Worm (Caenorhabditis elegans) whole organism, L1 larva: ENCODE data around the gene smk-1.

Source experiments
- C04F5.9 ChIP-seq: sonication (generic microtip); optimal IDR thresholded peaks from 2 replicates; lab custom pipeline; 2016; ENCODE audit warnings: missing genetic modification characterization, missing compliant biosample characterization
- C16A3.4 ChIP-seq: fragments of 150-350 bp; optimal IDR thresholded peaks from 2 replicates; lab custom pipeline; 2014; ENCODE audit warnings: missing biosample characterization, missing genetic modification characterization
- Y116A8C.19 ChIP-seq: sonication (generic microtip); optimal IDR thresholded peaks from 2 replicates; lab custom pipeline; 2016; ENCODE audit warnings: missing compliant biosample characterization, missing genetic modification characterization, borderline replicate concordance
- aha-1 ChIP-seq: fragments of 150-350 bp; optimal IDR thresholded peaks from 2 replicates; lab custom pipeline; 2014; ENCODE audit warnings: missing biosample characterization, missing genetic modification characterization
- ceh-63 ChIP-seq: fragments of 200-800 bp; sonication (Bioruptor generic); optimal IDR thresholded peaks from 2 replicates; lab custom pipeline; 2018; ENCODE audit warnings: mild to moderate bottlenecking, missing genetic modification characterization, missing compliant biosample characterization
- ceh-8 ChIP-seq: fragments of 200-800 bp; sonication (Bioruptor generic); optimal IDR thresholded peaks from 2 replicates; lab custom pipeline; 2018; ENCODE audit warnings: mild to moderate bottlenecking, missing genetic modification characterization, moderate library complexity, missing compliant biosample characterization
- ces-1 ChIP-seq: fragments of 150-350 bp; optimal IDR thresholded peaks from 2 replicates; lab custom pipeline; 2014; ENCODE audit warnings: missing biosample characterization, missing genetic modification reagents, missing genetic modification characterization
- dpl-1 ChIP-seq, 3 experiments: fragments of 150-350 bp in 2 of 3; sonication (generic microtip) in 1 of 3; optimal IDR thresholded peaks; 2 replicates each; lab custom pipeline; 2014 to 2017; ENCODE audit warnings: missing biosample characterization in 3 of 3, missing genetic modification characterization in 3 of 3, missing genetic modification reagents in 3 of 3
- efl-3 ChIP-seq: fragments of 200-800 bp; sonication (Bioruptor generic); optimal IDR thresholded peaks from 2 replicates; lab custom pipeline; 2018; ENCODE audit warnings: mild to moderate bottlenecking, missing genetic modification characterization, missing compliant biosample characterization
- egl-13 ChIP-seq: sonication (generic microtip); optimal IDR thresholded peaks from 2 replicates; lab custom pipeline; 2016; ENCODE audit warnings: missing genotype, missing genetic modification reagents, missing genetic modification characterization, missing compliant biosample characterization
- egl-27 ChIP-seq, 2 experiments: fragments of 150-350 bp in 1 of 2; sonication (generic microtip); optimal IDR thresholded peaks; 3 replicates each; lab custom pipeline; 2017 to 2018; ENCODE audit warnings: missing biosample characterization in 2 of 2, missing genetic modification characterization in 2 of 2, missing genetic modification reagents in 2 of 2
- ets-5 ChIP-seq: fragments of 200-800 bp; sonication (Bioruptor generic); IDR thresholded peaks from 2 replicates; pipeline ENCODE4 v1.3.6; 2022; ENCODE audit warnings: missing genetic modification characterization, missing compliant biosample characterization
- fos-1 ChIP-seq: fragments of 150-350 bp; optimal IDR thresholded peaks from 2 replicates; lab custom pipeline; 2014; ENCODE audit warnings: missing biosample characterization, missing genetic modification characterization
- jun-1 ChIP-seq: fragments of 150-350 bp; optimal IDR thresholded peaks from 2 replicates; lab custom pipeline; 2014; ENCODE audit warnings: missing biosample characterization, missing genetic modification reagents, missing genetic modification characterization
- lin-13 ChIP-seq: fragments of 150-350 bp; optimal IDR thresholded peaks from 2 replicates; lab custom pipeline; 2014; ENCODE audit warnings: missing biosample characterization, missing genetic modification reagents, missing genetic modification characterization
- lin-15B ChIP-seq: fragments of 150-350 bp; sonication (generic microtip); optimal IDR thresholded peaks from 3 replicates; lab custom pipeline; 2014; ENCODE audit warnings: missing biosample characterization, missing genetic modification characterization
- lir-3 ChIP-seq: sonication (generic microtip); optimal IDR thresholded peaks from 2 replicates; lab custom pipeline; 2016; ENCODE audit warnings: mild to moderate bottlenecking, missing genetic modification characterization, moderate library complexity, missing compliant biosample characterization; ENCODE audit not compliant: poor library complexity
- mdl-1 ChIP-seq, 2 experiments: fragments of 150-350 bp; optimal IDR thresholded peaks; 2 replicates each; lab custom pipeline; 2014 to 2017; ENCODE audit warnings: missing biosample characterization in 2 of 2, missing genetic modification characterization in 2 of 2, inconsistent platforms in 1 of 2
- mef-2 ChIP-seq: fragments of 150-350 bp; optimal IDR thresholded peaks from 2 replicates; lab custom pipeline; 2014; ENCODE audit warnings: missing biosample characterization, missing genetic modification characterization
- nhr-20 ChIP-seq: sonication (generic microtip); optimal IDR thresholded peaks from 2 replicates; lab custom pipeline; 2016; ENCODE audit warnings: mild to moderate bottlenecking, missing genetic modification characterization, missing compliant biosample characterization
- nhr-71 ChIP-seq: sonication (generic microtip); optimal IDR thresholded peaks from 2 replicates; lab custom pipeline; 2016; ENCODE audit warnings: mild to moderate bottlenecking, missing genetic modification characterization, moderate library complexity, missing compliant biosample characterization
- nhr-77 ChIP-seq: fragments of 150-350 bp; optimal IDR thresholded peaks from 2 replicates; lab custom pipeline; 2014; ENCODE audit warnings: missing biosample characterization, missing genetic modification characterization
- nhr-85 ChIP-seq: sonication (generic microtip); peaks from one replicate; lab custom pipeline; 2016; ENCODE audit warnings: missing genetic modification characterization, inconsistent platforms, missing compliant biosample characterization
- nhr-90 ChIP-seq: sonication (generic microtip); optimal IDR thresholded peaks from 2 replicates; lab custom pipeline; 2016; ENCODE audit warnings: mild to moderate bottlenecking, missing genetic modification characterization, missing compliant biosample characterization; ENCODE audit not compliant: poor library complexity
- pqm-1 ChIP-seq: sonication (generic microtip); optimal IDR thresholded peaks from 3 replicates; lab custom pipeline; 2017; ENCODE audit warnings: missing biosample characterization, missing genetic modification characterization
- rnt-1 ChIP-seq: sonication (generic microtip); optimal IDR thresholded peaks from 2 replicates; lab custom pipeline; 2016; ENCODE audit warnings: mild to moderate bottlenecking, missing genetic modification characterization, moderate library complexity, missing compliant biosample characterization
- snpc-4 ChIP-seq: fragments of 150-350 bp; optimal IDR thresholded peaks from 2 replicates; lab custom pipeline; 2014; ENCODE audit warnings: missing biosample characterization, missing genetic modification characterization
- tbx-2 ChIP-seq: sonication (generic microtip); optimal IDR thresholded peaks from 2 replicates; lab custom pipeline; 2016; ENCODE audit warnings: missing genetic modification characterization, missing compliant biosample characterization
- tlp-1 ChIP-seq: fragments of 150-350 bp; optimal IDR thresholded peaks from 2 replicates; lab custom pipeline; 2014; ENCODE audit warnings: missing biosample characterization, missing genetic modification characterization
- unc-86 ChIP-seq: sonication (generic microtip); optimal IDR thresholded peaks from 2 replicates; lab custom pipeline; 2016; ENCODE audit warnings: missing genetic modification characterization, missing compliant biosample characterization
- unc-98 ChIP-seq: fragments of 200-800 bp; sonication (Bioruptor generic); IDR thresholded peaks from 2 replicates; pipeline ENCODE4 v1.3.6; 2022; ENCODE audit warnings: missing genetic modification characterization, missing compliant biosample characterization
- zip-4 ChIP-seq: fragments of 200-800 bp; sonication (Bioruptor generic); optimal IDR thresholded peaks from 2 replicates; lab custom pipeline; 2018; ENCODE audit warnings: mild to moderate bottlenecking, missing genetic modification characterization, moderate library complexity, missing compliant biosample characterization

Gene smk-1

DNA sequence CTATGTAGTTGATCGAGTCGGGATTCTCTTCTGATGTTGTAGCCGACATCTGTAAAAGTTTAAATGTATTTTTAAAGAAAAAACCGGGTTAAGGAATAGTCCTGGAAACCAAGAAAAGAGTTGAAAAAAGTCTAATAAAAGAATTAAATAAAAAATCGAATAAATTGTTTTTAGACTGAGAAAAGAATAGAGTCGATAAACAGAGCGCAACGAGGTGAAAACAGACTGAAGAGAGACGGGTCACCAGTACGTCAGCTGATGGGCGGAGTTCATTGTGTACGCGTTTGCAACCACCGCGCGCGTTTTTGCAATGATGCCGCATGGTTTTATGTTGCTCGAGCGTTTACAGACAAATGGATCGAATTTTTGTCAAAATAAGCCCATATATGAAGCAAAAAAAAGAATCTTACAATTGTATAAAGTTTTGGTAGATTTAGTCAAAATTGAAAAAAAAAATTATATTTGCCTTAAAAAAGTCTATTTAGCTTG lies 23.7 kb downstream of the smk-1 start, which contains the start of gene atg-18 (continued):
- TF ChIP-seq nhr-20 (peak; percentile 84), mdl-1 (tag; optimal IDR thresholded peaks at IDR 0.05; lab: Kevin White, UChicago) (peak in 1 of 2 experiments; percentile 70), aha-1 (tag; lab: Kevin White, UChicago) (peak; percentile 19), C04F5.9 (tag; lab: Kevin White, UChicago) (peak; percentile 11), nhr-71 (tag; lab: Kevin White, UChicago) (peak; percentile 87), ces-1 (GFP tag; lab: Kevin White, UChicago) (no peak), unc-86 (tag; lab: Kevin White, UChicago) (peak; percentile 43), lin-15B (peak; percentile 28), dpl-1 (GFP tag; optimal IDR thresholded peaks at IDR 0.05; lab: Kevin White, UChicago) (peak; percentile 45 to 63 (median 56)), rnt-1 (peak; percentile 85), lin-13 (GFP tag; lab: Kevin White, UChicago) (peak; percentile 81), nhr-90 (peak; percentile 74), efl-3 (GFP tag; lab: Kevin White, UChicago) (no peak), mef-2 (tag; lab: Kevin White, UChicago) (peak; percentile 4), snpc-4 (tag; lab: Kevin White, UChicago) (peak; percentile 34), egl-27 (tag; optimal IDR thresholded peaks at IDR 0.05; lab: Kevin White, UChicago) (no peak), nhr-85 (peak; percentile 93)

DNA sequence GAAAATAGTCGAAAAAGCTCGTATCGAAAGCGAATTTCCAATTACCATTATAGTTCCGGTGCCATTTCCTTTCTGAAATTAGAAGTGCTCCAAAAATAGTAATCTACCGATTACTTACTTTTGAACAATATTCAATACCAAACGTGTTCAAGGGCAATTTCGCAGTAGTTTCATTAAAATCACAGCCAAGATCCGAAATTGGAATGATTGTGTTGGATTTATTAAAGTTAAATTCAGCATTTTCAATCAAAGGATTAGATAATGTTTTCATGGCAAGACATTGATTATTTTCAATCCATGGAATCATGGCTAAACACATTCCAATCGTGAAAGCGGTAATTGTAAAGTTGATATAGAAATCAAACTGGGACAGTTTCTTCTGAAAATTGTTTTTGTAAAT lies 25.2 kb downstream of the smk-1 start:
- TF ChIP-seq C16A3.4 (tag; lab: Kevin White, UChicago), result no peak

DNA sequence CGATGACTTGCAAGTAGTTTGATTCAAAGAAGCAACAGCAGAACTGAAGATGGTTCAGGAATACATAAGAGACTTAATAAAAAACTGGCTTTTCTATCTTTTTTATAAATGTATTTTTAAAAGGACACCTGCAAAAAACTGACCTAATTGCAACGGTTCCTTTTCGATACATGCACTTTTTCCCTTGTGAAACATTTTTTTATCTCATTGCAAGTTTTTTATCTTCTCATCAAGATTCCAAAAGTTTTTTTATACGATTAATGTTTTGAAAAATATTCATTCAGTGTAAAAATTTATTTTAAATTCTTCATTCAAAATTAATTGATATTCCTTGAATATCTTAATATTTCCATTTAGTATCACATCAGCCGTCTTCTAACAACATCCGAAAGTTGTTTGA lies 28.0 kb downstream of the smk-1 start, which contains the start of gene oac-29:
Gene oac-29 (minus strand): TSS at position 101 of the 400 bp plus-strand sequence.
- no peak for TF ChIP-seq tbx-2 (tag; lab: Kevin White, UChicago)
- TF ChIP-seq zip-4 (GFP tag; lab: Kevin White, UChicago), result no peak
- TF ChIP-seq, all 84 proteins: peak for 0

DNA sequence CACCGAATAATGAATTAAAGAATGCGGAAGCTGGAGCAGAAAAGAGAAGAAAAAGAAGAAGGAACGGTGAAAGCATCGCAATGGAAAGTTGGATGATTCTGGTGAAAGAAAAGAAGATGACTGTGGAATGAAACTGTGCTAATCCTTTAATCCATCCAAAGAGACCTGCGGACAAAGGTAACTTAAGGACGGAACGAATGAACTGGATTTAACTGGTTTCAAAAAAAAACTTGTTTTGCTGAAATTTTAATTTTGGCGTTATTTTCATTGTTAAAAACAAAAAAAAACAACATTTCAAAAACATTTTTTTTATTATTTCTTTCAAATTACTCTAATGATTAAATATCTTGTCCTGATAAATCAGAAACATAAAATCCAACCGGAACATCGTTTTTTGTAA lies 29.3 kb downstream of the smk-1 start, which contains the start of gene grl-12:
Gene grl-12 (minus strand): TSS at position 101 of the 400 bp plus-strand sequence.
- TF ChIP-seq lir-3 (tag; lab: Kevin White, UChicago), result no peak
- TF ChIP-seq egl-13, result no peak
- no peak for TF ChIP-seq pqm-1
- TF ChIP-seq ets-5 (GFP tag; lab: Robert Waterston, UW), result no peak
- TF ChIP-seq nhr-77 (tag; lab: Kevin White, UChicago), result no peak
- TF ChIP-seq unc-86 (tag; lab: Kevin White, UChicago), result no peak
- TF ChIP-seq unc-98, result no peak
- TF ChIP-seq nhr-85, result no peak
- no peak for TF ChIP-seq C04F5.9 (tag; lab: Kevin White, UChicago)

ce11 chrV:8637666-8638271 lies 30.2 kb downstream of the smk-1 start, which contains the start of the genes F28A12.10 and acd-4:
F28A12.10 (minus strand) TSS chrV:8637766.
acd-4 (plus strand) TSS chrV:8638221.
- TF ChIP-seq unc-86 (tag; lab: Kevin White, UChicago) (no peak), fos-1 (tag; lab: Kevin White, UChicago) (no peak), lin-13 (GFP tag; lab: Kevin White, UChicago) (no peak), ceh-8 (GFP tag; lab: Kevin White, UChicago) (no peak), Y116A8C.19 (tag; lab: Kevin White, UChicago) (no peak), jun-1 (no peak), ceh-63 (GFP tag; lab: Kevin White, UChicago) (no peak), tlp-1 (tag; lab: Kevin White, UChicago) (no peak), dpl-1 (GFP tag; optimal IDR thresholded peaks at IDR 0.05; lab: Kevin White, UChicago) (no peak)
- TF ChIP-seq, all 84 proteins: peak for 0
